Fruit fly (Drosophila melanogaster) S2 (cell line): ENCODE measurements around the gene Hsp110.

Experiments
- CG8478 ChIP-seq: fragments of >200 bp; optimal IDR thresholded peaks from 2 replicates; lab custom pipeline; 2018
- CTCF ChIP-seq, 2 experiments: fragments of >200 bp; optimal IDR thresholded peaks; 2 replicates each; lab custom pipeline; 2018

DNA sequence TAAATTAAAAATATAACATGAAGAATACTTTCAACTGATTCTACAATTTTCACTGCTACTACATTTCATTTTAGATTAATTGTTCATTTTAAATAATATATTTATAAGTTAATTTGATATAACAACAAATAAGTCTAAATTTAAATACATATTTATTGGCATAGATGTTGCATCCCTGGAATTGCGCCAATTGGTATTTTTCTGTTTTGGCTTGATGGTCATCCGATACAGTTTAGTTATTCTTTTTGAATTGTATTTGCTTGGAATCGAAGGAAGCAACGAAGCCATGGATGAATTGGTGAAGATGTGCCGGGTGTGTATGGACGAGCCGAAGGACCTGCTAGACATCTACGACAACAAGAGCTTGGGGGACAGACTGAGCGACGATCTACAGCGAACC, 39.8 kb upstream of the Hsp110 start, which contains the start of gene CG17361:
- TF ChIP-seq CTCF (optimal IDR thresholded peaks at IDR 0.05; lab: Kevin White, UChicago) (no peak), CG8478 (lab: Kevin White, UChicago) (no peak)
